Worm (Caenorhabditis elegans) whole organism, young adult: ENCODE results near the gene gex-5.

Experiments used
- C17E4.6 ChIP-seq: fragments of 200-800 bp; sonication (Bioruptor generic); IDR thresholded peaks from 2 replicates; pipeline ENCODE4 v1.3.6; 2022; ENCODE audit warnings: missing genetic modification reagents, missing genetic modification characterization, missing compliant biosample characterization
- F37B4.10 ChIP-seq: fragments of 200-800 bp; sonication (Bioruptor generic); IDR thresholded peaks from 2 replicates; pipeline ENCODE4 v1.3.6; 2022; ENCODE audit warnings: missing genetic modification characterization, missing compliant biosample characterization
- F57A8.1 ChIP-seq: fragments of 200-800 bp; sonication (Bioruptor generic); optimal IDR thresholded peaks from 2 replicates; lab custom pipeline; 2018; ENCODE audit warnings: mild to moderate bottlenecking, missing genetic modification characterization, moderate library complexity, missing compliant biosample characterization
- K12H6.12 ChIP-seq: fragments of 200-800 bp; sonication (Bioruptor generic); optimal IDR thresholded peaks from 2 replicates; lab custom pipeline; 2018; ENCODE audit warnings: mild to moderate bottlenecking, missing genetic modification characterization, missing compliant biosample characterization
- Y53F4B.3 ChIP-seq: fragments of 200-800 bp; sonication (Bioruptor generic); IDR thresholded peaks from 2 replicates; pipeline ENCODE4 v1.3.6; 2022; ENCODE audit warnings: missing genetic modification reagents, missing genetic modification characterization, missing compliant biosample characterization
- Y53G8AR.9 ChIP-seq: fragments of 200-800 bp; sonication (Bioruptor generic); conservative IDR thresholded peaks from 2 replicates; pipeline ENCODE4 v1.3.6; 2022; ENCODE audit warnings: missing genetic modification reagents, missing genetic modification characterization, missing compliant biosample characterization
- Y79H2A.3 ChIP-seq: fragments of 200-800 bp; sonication (Bioruptor generic); conservative IDR thresholded peaks from 2 replicates; pipeline ENCODE4 v1.3.6; 2022; ENCODE audit warnings: missing genetic modification reagents, missing genetic modification characterization, missing compliant biosample characterization
- Y95B8A.8 ChIP-seq: fragments of 200-800 bp; sonication (Bioruptor generic); IDR thresholded peaks from 2 replicates; pipeline ENCODE4 v1.3.6; 2022; ENCODE audit warnings: missing genetic modification reagents, missing genetic modification characterization, missing compliant biosample characterization
- aptf-3 ChIP-seq: fragments of 200-800 bp; sonication (Bioruptor generic); IDR thresholded peaks from 2 replicates; pipeline ENCODE4 v1.3.6; 2022; ENCODE audit warnings: missing genetic modification characterization, missing compliant biosample characterization
- attf-6 ChIP-seq: fragments of 200-800 bp; sonication (Bioruptor generic); IDR thresholded peaks from 2 replicates; pipeline ENCODE4 v1.3.6; 2022; ENCODE audit warnings: missing genetic modification reagents, missing genetic modification characterization, missing compliant biosample characterization
- bed-1 ChIP-seq: fragments of 200-800 bp; sonication (Bioruptor generic); IDR thresholded peaks from 2 replicates; pipeline ENCODE4 v1.3.6; 2022; ENCODE audit warnings: missing genetic modification reagents, missing genetic modification characterization, missing compliant biosample characterization
- ccch-3 ChIP-seq: fragments of 200-800 bp; sonication (Bioruptor generic); optimal IDR thresholded peaks from 2 replicates; lab custom pipeline; 2018; ENCODE audit warnings: mild to moderate bottlenecking, missing genetic modification characterization, missing compliant biosample characterization
- ceh-100 ChIP-seq: fragments of 200-800 bp; sonication (Bioruptor generic); IDR thresholded peaks from 2 replicates; pipeline ENCODE4 v1.3.6; 2022; ENCODE audit warnings: missing genetic modification reagents, missing genetic modification characterization, missing compliant biosample characterization
- ceh-27 ChIP-seq: fragments of 200-800 bp; sonication (Bioruptor generic); optimal IDR thresholded peaks from 2 replicates; lab custom pipeline; 2018; ENCODE audit warnings: mild to moderate bottlenecking, missing genetic modification characterization, moderate library complexity, missing compliant biosample characterization
- ceh-79 ChIP-seq: sonication (generic microtip); optimal IDR thresholded peaks from 2 replicates; lab custom pipeline; 2017; ENCODE audit warnings: mild to moderate bottlenecking, missing genetic modification characterization, missing compliant biosample characterization
- chd-7 ChIP-seq: sonication (generic microtip); optimal IDR thresholded peaks from 2 replicates; lab custom pipeline; 2016; ENCODE audit warnings: mild to moderate bottlenecking, missing genetic modification characterization, moderate library complexity, missing compliant biosample characterization
- dpl-1 ChIP-seq: fragments of 150-350 bp; optimal IDR thresholded peaks from 2 replicates; lab custom pipeline; 2014; ENCODE audit warnings: missing biosample characterization, missing genetic modification reagents, missing genetic modification characterization
- efl-1 ChIP-seq: fragments of 150-350 bp; optimal IDR thresholded peaks from 2 replicates; lab custom pipeline; 2014; ENCODE audit warnings: missing biosample characterization, missing genetic modification reagents, missing genetic modification characterization
- hsf-1 ChIP-seq: fragments of 200-800 bp; sonication (Bioruptor generic); IDR thresholded peaks from 2 replicates; pipeline ENCODE4 v1.3.6; 2022; ENCODE audit warnings: missing genetic modification reagents, missing genetic modification characterization, missing compliant biosample characterization
- lag-1 ChIP-seq: fragments of 200-800 bp; sonication (Bioruptor generic); IDR thresholded peaks from 2 replicates; pipeline ENCODE4 v1.3.6; 2022; ENCODE audit warnings: missing genetic modification reagents, missing genetic modification characterization, missing compliant biosample characterization
- let-607 ChIP-seq, 2 experiments: fragments of 200-800 bp in 1 of 2; sonication (Bioruptor generic) in 1 of 2; sonication (generic microtip) in 1 of 2; optimal IDR thresholded peaks; 2 replicates each; lab custom pipeline; 2016 to 2018; ENCODE audit warnings: mild to moderate bottlenecking in 2 of 2, missing compliant biosample characterization in 2 of 2, missing genetic modification characterization in 2 of 2, moderate library complexity in 2 of 2, missing genotype in 1 of 2
- lin-26 ChIP-seq: fragments of 200-800 bp; sonication (Bioruptor generic); IDR thresholded peaks from 2 replicates; pipeline ENCODE4 v1.3.6; 2022; ENCODE audit warnings: missing genetic modification reagents, missing genetic modification characterization, missing compliant biosample characterization
- lin-54 ChIP-seq: fragments of 200-800 bp; sonication (Bioruptor generic); optimal IDR thresholded peaks from 2 replicates; lab custom pipeline; 2018; ENCODE audit warnings: mild to moderate bottlenecking, missing genetic modification characterization, missing compliant biosample characterization
- lir-1 ChIP-seq: fragments of 200-800 bp; sonication (Bioruptor generic); conservative IDR thresholded peaks from 2 replicates; pipeline ENCODE4 v1.3.6; 2022; ENCODE audit warnings: missing genetic modification reagents, missing genetic modification characterization, missing compliant biosample characterization
- lsy-27 ChIP-seq: sonication (generic microtip); optimal IDR thresholded peaks from 2 replicates; lab custom pipeline; 2017; ENCODE audit warnings: missing genetic modification characterization, mild to moderate bottlenecking, missing compliant biosample characterization, antibody characterized with exemption, missing genotype, borderline replicate concordance; ENCODE audit not compliant: insufficient read depth
- madf-3 ChIP-seq: fragments of 200-800 bp; sonication (Bioruptor generic); IDR thresholded peaks from 2 replicates; pipeline ENCODE4 v1.3.6; 2022; ENCODE audit warnings: missing genetic modification reagents, missing genetic modification characterization, missing compliant biosample characterization
- madf-6 ChIP-seq: fragments of 200-800 bp; sonication (Bioruptor generic); IDR thresholded peaks from 2 replicates; pipeline ENCODE4 v1.3.6; 2022; ENCODE audit warnings: missing genetic modification reagents, missing genetic modification characterization, missing compliant biosample characterization
- madf-8 ChIP-seq: fragments of 200-800 bp; sonication (Bioruptor generic); conservative IDR thresholded peaks from 2 replicates; pipeline ENCODE4 v1.3.6; 2022; ENCODE audit warnings: missing genetic modification reagents, missing genetic modification characterization, missing compliant biosample characterization
- mxl-1 ChIP-seq: sonication (generic microtip); optimal IDR thresholded peaks from 2 replicates; lab custom pipeline; 2016; ENCODE audit warnings: missing genetic modification characterization, missing compliant biosample characterization
- nfya-2 ChIP-seq: fragments of 200-800 bp; sonication (Bioruptor generic); IDR thresholded peaks from 2 replicates; pipeline ENCODE4 v1.3.6; 2022; ENCODE audit warnings: missing genetic modification reagents, missing genetic modification characterization, missing compliant biosample characterization
- nhr-27 ChIP-seq: fragments of 200-800 bp; sonication (Bioruptor generic); optimal IDR thresholded peaks from 2 replicates; lab custom pipeline; 2018; ENCODE audit warnings: mild to moderate bottlenecking, missing genetic modification characterization, moderate library complexity, missing compliant biosample characterization
- nhr-90 ChIP-seq: sonication (generic microtip); optimal IDR thresholded peaks from 2 replicates; lab custom pipeline; 2016; ENCODE audit warnings: missing genotype, mild to moderate bottlenecking, missing genetic modification characterization, missing compliant biosample characterization
- rec-8 ChIP-seq, 2 experiments: sonication (generic microtip); optimal IDR thresholded peaks; 2 replicates each; lab custom pipeline; 2016; ENCODE audit warnings: mild to moderate bottlenecking in 2 of 2, missing genetic modification characterization in 2 of 2, missing genetic modification reagents in 2 of 2, missing genotype in 2 of 2, missing biosample characterization in 1 of 2, missing compliant biosample characterization in 1 of 2, moderate library complexity in 1 of 2
- sea-2 ChIP-seq: fragments of 200-800 bp; sonication (Bioruptor generic); IDR thresholded peaks from 2 replicates; pipeline ENCODE4 v1.3.6; 2022; ENCODE audit warnings: missing genetic modification characterization, missing compliant biosample characterization
- snpc-1.3 ChIP-seq: sonication (generic microtip); optimal IDR thresholded peaks from 2 replicates; lab custom pipeline; 2017; ENCODE audit warnings: missing genetic modification characterization, mild to moderate bottlenecking, missing compliant biosample characterization, antibody characterized with exemption, moderate library complexity, missing genotype, missing genetic modification reagents; ENCODE audit not compliant: insufficient read depth
- snpc-3.4 ChIP-seq: sonication (generic microtip); optimal IDR thresholded peaks from 2 replicates; lab custom pipeline; 2017; ENCODE audit warnings: missing genetic modification characterization, mild to moderate bottlenecking, missing compliant biosample characterization, antibody characterized with exemption, moderate library complexity, missing genotype, missing genetic modification reagents
- snpc-4 ChIP-seq, 5 experiments: fragments of 150-350 bp in 1 of 5; sonication (generic microtip) in 4 of 5; optimal IDR thresholded peaks; 2 replicates each; lab custom pipeline; 2014 to 2018; ENCODE audit warnings: missing genetic modification characterization in 5 of 5, missing biosample characterization in 3 of 5, antibody characterized with exemption in 2 of 5, mild to moderate bottlenecking in 2 of 5, missing compliant biosample characterization in 2 of 5, missing genotype in 2 of 5, moderate library complexity in 2 of 5, missing genetic modification reagents in 1 of 5
- somi-1 ChIP-seq: fragments of 200-800 bp; sonication (Bioruptor generic); optimal IDR thresholded peaks from 2 replicates; lab custom pipeline; 2018; ENCODE audit warnings: mild to moderate bottlenecking, missing genetic modification characterization, missing compliant biosample characterization
- tbx-9 ChIP-seq: sonication (generic microtip); optimal IDR thresholded peaks from 2 replicates; lab custom pipeline; 2016; ENCODE audit warnings: borderline replicate concordance, missing genetic modification characterization, inconsistent platforms, missing compliant biosample characterization
- xnd-1 ChIP-seq: sonication (generic microtip); optimal IDR thresholded peaks from 2 replicates; lab custom pipeline; 2016; ENCODE audit warnings: missing genotype, missing genetic modification reagents, missing genetic modification characterization, missing compliant biosample characterization
- zfh-2 ChIP-seq: fragments of 200-800 bp; sonication (Bioruptor generic); conservative IDR thresholded peaks from 2 replicates; pipeline ENCODE4 v1.3.6; 2022; ENCODE audit warnings: missing genetic modification reagents, missing genetic modification characterization, missing compliant biosample characterization
- ztf-18 ChIP-seq: sonication (generic microtip); optimal IDR thresholded peaks from 2 replicates; lab custom pipeline; 2016; ENCODE audit warnings: missing genotype, mild to moderate bottlenecking, missing genetic modification characterization, missing compliant biosample characterization
- ztf-26 ChIP-seq: sonication (generic microtip); optimal IDR thresholded peaks from 2 replicates; lab custom pipeline; 2017; ENCODE audit warnings: missing genetic modification characterization, missing compliant biosample characterization
- ztf-28 ChIP-seq: fragments of 200-800 bp; sonication (Bioruptor generic); IDR thresholded peaks from 2 replicates; pipeline ENCODE4 v1.3.6; 2022; ENCODE audit warnings: missing genetic modification reagents, missing genetic modification characterization, missing compliant biosample characterization
- ztf-3 ChIP-seq: fragments of 200-800 bp; sonication (Bioruptor generic); optimal IDR thresholded peaks from 2 replicates; lab custom pipeline; 2018; ENCODE audit warnings: mild to moderate bottlenecking, missing genetic modification characterization, missing compliant biosample characterization

The gex-5 gene

DNA sequence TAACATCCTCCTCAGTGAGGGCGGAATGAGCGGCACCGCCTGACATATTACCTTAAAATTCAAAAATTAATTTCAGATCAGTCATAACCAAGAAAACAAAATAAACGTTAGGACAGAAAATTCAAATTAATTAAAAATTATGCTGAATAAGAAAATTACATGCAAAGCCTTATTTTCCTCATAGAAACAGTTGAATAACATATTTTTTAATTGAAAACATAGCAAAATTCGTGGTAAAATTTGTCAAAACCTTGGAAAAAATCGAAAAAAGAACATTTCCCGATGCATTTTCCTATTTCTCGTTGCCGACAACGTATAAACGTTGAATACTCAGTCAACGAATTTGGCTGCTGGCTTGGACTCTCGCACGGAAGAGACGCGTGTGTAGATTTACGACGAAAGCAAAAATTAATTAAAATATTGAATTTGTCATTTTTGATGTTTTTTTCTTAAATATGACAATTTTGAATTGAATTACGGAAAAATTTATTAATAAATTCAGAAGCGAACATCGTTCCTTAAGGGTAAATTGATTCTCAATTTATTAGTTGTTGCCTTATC lies 27.7 kb downstream of the gex-5 start, which contains the start of the genes rps-0 and rbg-3 (continued):
- 0 out of 2 replicates have a peak, but pooled peaks have one; percentile 36 for TF ChIP-seq madf-3
- TF ChIP-seq ceh-100 (GFP tag; lab: Robert Waterston, UW), result peak; percentile 27; the same call in 1 of the 2 replicates
- TF ChIP-seq Y53F4B.3 (GFP tag; lab: Robert Waterston, UW), result no peak
- peak; percentile 46; the same call in 1 of the 2 replicates for TF ChIP-seq C17E4.6
- TF ChIP-seq snpc-1.3 (tag; lab: Kevin White, UChicago), result peak; percentile 87
- TF ChIP-seq hsf-1 (GFP tag; lab: Robert Waterston, UW), result peak; percentile 56; the same call in 1 of the 2 replicates
- no peak for TF ChIP-seq ceh-79 (tag; lab: Kevin White, UChicago)
- no peak for TF ChIP-seq mxl-1
- 0 out of 2 replicates have a peak, but pooled peaks have one; percentile 30 for TF ChIP-seq Y95B8A.8 (GFP tag; lab: Robert Waterston, UW)
- no peak for TF ChIP-seq F37B4.10 (GFP tag; lab: Robert Waterston, UW)
- no peak for TF ChIP-seq rec-8 (tag; optimal IDR thresholded peaks at IDR 0.05; lab: Kevin White, UChicago)
- TF ChIP-seq aptf-3 (GFP tag; lab: Robert Waterston, UW), result no peak
- peak; percentile 75 for TF ChIP-seq dpl-1 (GFP tag; lab: Kevin White, UChicago)
- peak; percentile 62 for TF ChIP-seq efl-1 (GFP tag; lab: Kevin White, UChicago)
- no peak for TF ChIP-seq nhr-90 (tag; lab: Kevin White, UChicago)
- TF ChIP-seq ccch-3 (GFP tag; lab: Kevin White, UChicago), result no peak
- TF ChIP-seq let-607 (tag; optimal IDR thresholded peaks at IDR 0.05; lab: Kevin White, UChicago), result peak in 1 of 2 experiments; percentile 74
- TF ChIP-seq Y53G8AR.9, result peak; percentile 58; the same call in 1 of the 2 replicates
- TF ChIP-seq lsy-27 (tag; lab: Kevin White, UChicago), result no peak
- no peak for TF ChIP-seq snpc-4 (GFP tag; optimal IDR thresholded peaks at IDR 0.05; lab: Kevin White, UChicago)
- peak in 3 of 4 experiments; percentile 53 to 74 (median 61) for TF ChIP-seq snpc-4 (tag; optimal IDR thresholded peaks at IDR 0.05; lab: Kevin White, UChicago)
- peak; percentile 82 for TF ChIP-seq madf-6 (GFP tag; lab: Robert Waterston, UW)
- no peak for TF ChIP-seq lin-26 (GFP tag; lab: Robert Waterston, UW)
- TF ChIP-seq ceh-27 (GFP tag; lab: Kevin White, UChicago), result peak; percentile 74
- peak; percentile 90 for TF ChIP-seq ztf-18 (tag; lab: Kevin White, UChicago)
- TF ChIP-seq tbx-9 (tag; lab: Kevin White, UChicago), result no peak
- TF ChIP-seq ztf-3 (GFP tag; lab: Kevin White, UChicago), result no peak
- TF ChIP-seq Y79H2A.3 (GFP tag; lab: Robert Waterston, UW), result no peak
- TF ChIP-seq lin-54 (GFP tag; lab: Kevin White, UChicago), result peak; percentile 89
- TF ChIP-seq F57A8.1 (GFP tag; lab: Kevin White, UChicago), result no peak
- peak; percentile 91 for TF ChIP-seq snpc-3.4
- TF ChIP-seq zfh-2 (GFP tag; lab: Robert Waterston, UW), result no peak
- no peak for TF ChIP-seq lag-1 (GFP tag; lab: Robert Waterston, UW)
- no peak for TF ChIP-seq attf-6 (GFP tag; lab: Robert Waterston, UW)
- TF ChIP-seq nhr-27 (tag; lab: Kevin White, UChicago), result no peak
- TF ChIP-seq chd-7, result no peak
- peak; percentile 49 for TF ChIP-seq K12H6.12 (tag; lab: Kevin White, UChicago)
- peak; percentile 24 for TF ChIP-seq somi-1 (GFP tag; lab: Kevin White, UChicago)
- TF ChIP-seq ztf-28 (GFP tag; lab: Robert Waterston, UW), result 0 out of 2 replicates have a peak, but pooled peaks have one; percentile 30
- 0 out of 2 replicates have a peak, but pooled peaks have one; percentile 22 for TF ChIP-seq lir-1 (GFP tag; lab: Robert Waterston, UW)
- peak; percentile 20 for TF ChIP-seq ztf-26
- no peak for TF ChIP-seq sea-2
- no peak for TF ChIP-seq nfya-2
- TF ChIP-seq madf-8, result peak; percentile 42
- peak; percentile 20 for TF ChIP-seq xnd-1 (tag; lab: Kevin White, UChicago)
- TF ChIP-seq bed-1 (GFP tag; lab: Robert Waterston, UW), result no peak
